Fruit fly (Drosophila melanogaster) whole organism, embryonic: Measurements from ENCODE around the gene CG14851.

Experiments used
- ATbp ChIP-seq: fragments of 200-800 bp; sonication (Bioruptor generic); optimal IDR thresholded peaks from 2 replicates; lab custom pipeline; 2017; ENCODE audit warnings: missing biosample characterization, mild to moderate bottlenecking, missing genetic modification characterization, missing genetic modification reagents
- CG10431 ChIP-seq: fragments of 200-800 bp; sonication (Bioruptor generic); optimal IDR thresholded peaks from 3 replicates; lab custom pipeline; 2018; ENCODE audit warnings: missing biosample characterization, mild to moderate bottlenecking, missing genetic modification characterization
- CG10462 ChIP-seq: fragments of 200-800 bp; sonication (Bioruptor generic); optimal IDR thresholded peaks from 2 replicates; lab custom pipeline; 2016; ENCODE audit warnings: missing biosample characterization, missing genetic modification characterization
- CG10654 ChIP-seq: fragments of 200-800 bp; sonication (Bioruptor generic); optimal IDR thresholded peaks from 2 replicates; lab custom pipeline; 2016; ENCODE audit warnings: missing biosample characterization, missing genetic modification characterization
- CG11504 ChIP-seq: fragments of 200-800 bp; sonication (Bioruptor generic); optimal IDR thresholded peaks from 3 replicates; lab custom pipeline; 2019; ENCODE audit warnings: missing biosample characterization, mild to moderate bottlenecking, missing genetic modification characterization, moderate library complexity
- CG12155 ChIP-seq: fragments of 200-800 bp; sonication (Bioruptor generic); optimal IDR thresholded peaks from 3 replicates; lab custom pipeline; 2016; ENCODE audit warnings: missing biosample characterization, missing genetic modification characterization
- CG12391 ChIP-seq: fragments of 200-800 bp; sonication (Bioruptor generic); optimal IDR thresholded peaks from 3 replicates; lab custom pipeline; 2018; ENCODE audit warnings: missing biosample characterization, mild to moderate bottlenecking, missing genetic modification characterization, moderate library complexity
- CG12659 ChIP-seq: fragments of 200-800 bp; sonication (Bioruptor generic); optimal IDR thresholded peaks from 3 replicates; lab custom pipeline; 2017; ENCODE audit warnings: mild to moderate bottlenecking, missing biosample characterization, missing genetic modification reagents, missing genetic modification characterization
- CG1603 ChIP-seq: fragments of 200-800 bp; sonication (Bioruptor generic); optimal IDR thresholded peaks from 2 replicates; lab custom pipeline; 2019; ENCODE audit warnings: missing biosample characterization, mild to moderate bottlenecking, missing genetic modification characterization, moderate library complexity
- CG18764 ChIP-seq: fragments of 200-800 bp; sonication (Bioruptor generic); optimal IDR thresholded peaks from 3 replicates; lab custom pipeline; 2016; ENCODE audit warnings: missing biosample characterization, missing genetic modification characterization
- CG2712 ChIP-seq: fragments of 200-800 bp; optimal IDR thresholded peaks from 3 replicates; lab custom pipeline; 2019; ENCODE audit warnings: missing biosample characterization, mild to moderate bottlenecking, missing genetic modification characterization, moderate library complexity
- CG30020 ChIP-seq: fragments of 200-800 bp; optimal IDR thresholded peaks from 2 replicates; lab custom pipeline; 2019; ENCODE audit warnings: missing biosample characterization, mild to moderate bottlenecking, missing genetic modification characterization, moderate library complexity
- CG30403 ChIP-seq: fragments of 200-800 bp; sonication (Bioruptor generic); optimal IDR thresholded peaks from 3 replicates; lab custom pipeline; 2016; ENCODE audit warnings: missing biosample characterization, missing genetic modification characterization
- CG31388 ChIP-seq: fragments of 200-800 bp; sonication (Bioruptor generic); optimal IDR thresholded peaks from 2 replicates; lab custom pipeline; 2016; ENCODE audit warnings: missing biosample characterization, missing genetic modification characterization
- CG3838 ChIP-seq: fragments of 200-800 bp; sonication (Bioruptor generic); optimal IDR thresholded peaks from 3 replicates; lab custom pipeline; 2016; ENCODE audit warnings: missing biosample characterization, missing genetic modification characterization
- CG3847 ChIP-seq: fragments of 200-800 bp; sonication (Bioruptor generic); IDR thresholded peaks from 2 replicates; pipeline ENCODE4 v1.3.6; 2022; ENCODE audit warnings: missing biosample characterization, missing genetic modification characterization
- CG42726 ChIP-seq: fragments of 200-800 bp; sonication (Bioruptor generic); IDR thresholded peaks from 2 replicates; pipeline ENCODE4 v1.3.6; 2022; ENCODE audit warnings: missing biosample characterization, missing genetic modification characterization; ENCODE audit not compliant: partially characterized antibody
- CG4360 ChIP-seq: fragments of 200-800 bp; sonication (Bioruptor generic); IDR thresholded peaks from 2 replicates; pipeline ENCODE4 v1.3.6; 2022; ENCODE audit warnings: missing biosample characterization, missing genetic modification characterization
- CG4730 ChIP-seq: fragments of 200-800 bp; sonication (Bioruptor generic); IDR thresholded peaks from 2 replicates; pipeline ENCODE4 v1.3.6; 2022; ENCODE audit warnings: missing biosample characterization, missing genetic modification characterization
- CG5245 ChIP-seq: fragments of 200-800 bp; sonication (Bioruptor generic); optimal IDR thresholded peaks from 3 replicates; lab custom pipeline; 2016; ENCODE audit warnings: missing biosample characterization, missing genetic modification characterization
- CG7786 ChIP-seq: fragments of 200-800 bp; sonication (Bioruptor generic); optimal IDR thresholded peaks from 2 replicates; lab custom pipeline; 2016; ENCODE audit warnings: missing biosample characterization, missing genetic modification characterization
- CG9817 ChIP-seq: fragments of 200-800 bp; sonication (Bioruptor generic); optimal IDR thresholded peaks from 2 replicates; lab custom pipeline; 2018; ENCODE audit warnings: missing biosample characterization, mild to moderate bottlenecking, missing genetic modification characterization, moderate library complexity
- Dek ChIP-seq: fragments of 200-800 bp; sonication (Bioruptor generic); optimal IDR thresholded peaks from 3 replicates; lab custom pipeline; 2019; ENCODE audit warnings: missing biosample characterization, mild to moderate bottlenecking, missing genetic modification characterization, moderate library complexity
- Dref ChIP-seq: fragments of 200-800 bp; sonication (Bioruptor generic); IDR thresholded peaks from 2 replicates; pipeline ENCODE4 v1.3.6; 2022; ENCODE audit warnings: missing biosample characterization, missing genetic modification characterization
- Fer2 ChIP-seq: fragments of 200-800 bp; sonication (Bioruptor generic); optimal IDR thresholded peaks from 2 replicates; lab custom pipeline; 2018; ENCODE audit warnings: missing biosample characterization, mild to moderate bottlenecking, missing genetic modification characterization, moderate library complexity
- H15 ChIP-seq: fragments of 200-800 bp; sonication (Bioruptor generic); IDR thresholded peaks from 3 replicates; pipeline ENCODE4 v1.3.6; 2022; ENCODE audit warnings: missing biosample characterization, missing genetic modification characterization
- H2.0 ChIP-seq: fragments of 200-800 bp; sonication (Bioruptor generic); IDR thresholded peaks from 2 replicates; pipeline ENCODE4 v1.3.6; 2022; ENCODE audit warnings: missing biosample characterization, missing genetic modification characterization
- HLH3B ChIP-seq: fragments of 200-800 bp; sonication (Bioruptor generic); IDR thresholded peaks from 2 replicates; pipeline ENCODE4 v1.3.6; 2022; ENCODE audit warnings: missing biosample characterization, missing genetic modification characterization
- HLH54F ChIP-seq: fragments of 200-800 bp; sonication (Bioruptor generic); optimal IDR thresholded peaks from 3 replicates; lab custom pipeline; 2016; ENCODE audit warnings: missing biosample characterization, missing genetic modification characterization
- MESR4 ChIP-seq: fragments of 200-800 bp; sonication (Bioruptor generic); optimal IDR thresholded peaks from 2 replicates; lab custom pipeline; 2018; ENCODE audit warnings: missing biosample characterization, mild to moderate bottlenecking, missing genetic modification characterization, moderate library complexity
- MTF-1 ChIP-seq: fragments of 200-800 bp; sonication (Bioruptor generic); optimal IDR thresholded peaks from 2 replicates; lab custom pipeline; 2018; ENCODE audit warnings: missing biosample characterization, mild to moderate bottlenecking, missing genetic modification characterization, borderline replicate concordance
- Mad ChIP-seq: fragments of 200-800 bp; sonication (Bioruptor generic); optimal IDR thresholded peaks from 2 replicates; lab custom pipeline; 2016; ENCODE audit warnings: missing biosample characterization, missing genetic modification characterization
- Meics ChIP-seq: fragments of 200-800 bp; sonication (Bioruptor generic); optimal IDR thresholded peaks from 2 replicates; lab custom pipeline; 2017; ENCODE audit warnings: missing biosample characterization, mild to moderate bottlenecking, missing genetic modification characterization
- NK7.1 ChIP-seq: fragments of 200-800 bp; sonication (Bioruptor generic); optimal IDR thresholded peaks from 3 replicates; lab custom pipeline; 2016; ENCODE audit warnings: missing biosample characterization, missing genetic modification characterization
- Scr ChIP-seq: fragments of 200-800 bp; sonication (Bioruptor generic); IDR thresholded peaks from 2 replicates; pipeline ENCODE4 v1.3.6; 2022; ENCODE audit warnings: missing biosample characterization, missing genetic modification characterization; ENCODE audit not compliant: partially characterized antibody
- abd-A ChIP-seq: fragments of 200-800 bp; sonication (Bioruptor generic); optimal IDR thresholded peaks from 3 replicates; lab custom pipeline; 2019; ENCODE audit warnings: missing biosample characterization, mild to moderate bottlenecking, missing genetic modification characterization, moderate library complexity
- cwo ChIP-seq: fragments of 200-800 bp; sonication (Bioruptor generic); optimal IDR thresholded peaks from 3 replicates; lab custom pipeline; 2017; ENCODE audit warnings: missing biosample characterization, missing genetic modification characterization, mild to moderate bottlenecking, moderate library complexity, missing genetic modification reagents
- dan ChIP-seq: fragments of 200-800 bp; sonication (Bioruptor generic); IDR thresholded peaks from 2 replicates; pipeline ENCODE4 v1.3.6; 2022; ENCODE audit warnings: missing biosample characterization, missing genetic modification characterization
- disco-r ChIP-seq: fragments of 200-800 bp; sonication (Bioruptor generic); optimal IDR thresholded peaks from 2 replicates; lab custom pipeline; 2016; ENCODE audit warnings: missing biosample characterization, missing genetic modification characterization
- dysf ChIP-seq: fragments of 200-800 bp; sonication (Bioruptor generic); IDR thresholded peaks from 3 replicates; pipeline ENCODE4 v1.3.6; 2022; ENCODE audit warnings: missing biosample characterization, missing genetic modification characterization
- ewg ChIP-seq: fragments of 200-800 bp; sonication (Bioruptor generic); optimal IDR thresholded peaks from 3 replicates; lab custom pipeline; 2017; ENCODE audit warnings: mild to moderate bottlenecking, missing biosample characterization, missing genetic modification reagents, missing genetic modification characterization
- eyg ChIP-seq: fragments of 200-800 bp; sonication (Bioruptor generic); optimal IDR thresholded peaks from 3 replicates; lab custom pipeline; 2016; ENCODE audit warnings: missing biosample characterization, missing genetic modification characterization
- gcm ChIP-seq: fragments of 200-800 bp; sonication (Bioruptor generic); optimal IDR thresholded peaks from 2 replicates; lab custom pipeline; 2019; ENCODE audit warnings: missing biosample characterization, mild to moderate bottlenecking, missing genetic modification characterization, moderate library complexity
- ham ChIP-seq: fragments of 200-800 bp; sonication (Bioruptor generic); IDR thresholded peaks from 2 replicates; pipeline ENCODE4 v1.3.6; 2022; ENCODE audit warnings: missing biosample characterization, missing genetic modification characterization
- insv ChIP-seq, 2 experiments: fragments of 200-800 bp; sonication (Bioruptor generic); optimal IDR thresholded peaks; 3 replicates each; lab custom pipeline; 2016 to 2018; ENCODE audit warnings: missing biosample characterization in 2 of 2, missing genetic modification characterization in 2 of 2
- nerfin-2 ChIP-seq: fragments of 200-800 bp; sonication (Bioruptor generic); IDR thresholded peaks from 2 replicates; pipeline ENCODE4 v1.3.6; 2022; ENCODE audit warnings: missing biosample characterization, missing genetic modification characterization; ENCODE audit not compliant: partially characterized antibody
- sens ChIP-seq: fragments of 200-800 bp; sonication (Bioruptor generic); peaks from one replicate; lab custom pipeline; 2016; ENCODE audit warnings: missing biosample characterization, missing genetic modification characterization
- sr ChIP-seq: fragments of 200-800 bp; sonication (Bioruptor generic); IDR thresholded peaks from 3 replicates; pipeline ENCODE4 v1.3.6; 2022; ENCODE audit warnings: missing biosample characterization, missing genetic modification characterization
- wdn ChIP-seq: fragments of 200-800 bp; sonication (Bioruptor generic); IDR thresholded peaks from 2 replicates; pipeline ENCODE4 v1.3.6; 2022; ENCODE audit warnings: missing biosample characterization, missing genetic modification characterization

Gene CG14851

dm6 chr3R:14590753-14591535, 28.8 kb downstream of the CG14851 start (continued):
- no peak for TF ChIP-seq NK7.1
- TF ChIP-seq CG11504 (tag; lab: Kevin White, UChicago) = peak; percentile 89
- TF ChIP-seq abd-A (tag; lab: Kevin White, UChicago) = no peak
- TF ChIP-seq CG31388 (GFP tag; lab: Kevin White, UChicago) = peak; percentile 59
- peak; percentile 19 for TF ChIP-seq Dek
- peak; percentile 45 for TF ChIP-seq Meics
- no peak for TF ChIP-seq CG7786
- peak; percentile 38 for TF ChIP-seq cwo (GFP tag; lab: Kevin White, UChicago)
- TF ChIP-seq insv (GFP tag; optimal IDR thresholded peaks at IDR 0.05; lab: Kevin White, UChicago) = peak in 1 of 2 experiments; percentile 9
- TF ChIP-seq H2.0 = 0 out of 2 replicates have a peak, but pooled peaks have one; percentile 29
- TF ChIP-seq sr (GFP tag; lab: Robert Waterston, UW) = peak; percentile 53; the same call in 1 of the 3 replicates
- peak; percentile 93 for TF ChIP-seq sens (GFP tag; lab: Kevin White, UChicago)
- TF ChIP-seq eyg = no peak
- peak; percentile 79 for TF ChIP-seq CG5245 (GFP tag; lab: Kevin White, UChicago)
- TF ChIP-seq CG30020 (tag; lab: Kevin White, UChicago) = peak; percentile 73
- peak; percentile 96 for TF ChIP-seq gcm (GFP tag; lab: Kevin White, UChicago)
- TF ChIP-seq ham (GFP tag; lab: Robert Waterston, UW) = no peak
- peak; percentile 81 for TF ChIP-seq CG18764 (GFP tag; lab: Kevin White, UChicago)
- TF ChIP-seq CG10462 (GFP tag; lab: Kevin White, UChicago) = peak; percentile 84
- TF ChIP-seq CG1603 (tag; lab: Kevin White, UChicago) = peak; percentile 54
- peak; percentile 69 for TF ChIP-seq CG10431
- no peak for TF ChIP-seq nerfin-2 (GFP tag; lab: Robert Waterston, UW)
- no peak for TF ChIP-seq MESR4 (GFP tag; lab: Kevin White, UChicago)
- peak; percentile 95 for TF ChIP-seq CG12391
- TF ChIP-seq Dref (GFP tag; lab: Robert Waterston, UW) = no peak
- TF ChIP-seq CG3847 (GFP tag; lab: Robert Waterston, UW) = peak; percentile 47
- peak; percentile 73 for TF ChIP-seq dan (GFP tag; lab: Robert Waterston, UW)
- TF ChIP-seq CG10654 (GFP tag; lab: Kevin White, UChicago) = peak; percentile 63
- peak; percentile 56 for TF ChIP-seq CG4730 (GFP tag; lab: Robert Waterston, UW)
- TF ChIP-seq CG4360 (GFP tag; lab: Robert Waterston, UW) = peak; percentile 69
- TF ChIP-seq ewg = peak; percentile 74
- TF ChIP-seq CG9817 (tag; lab: Kevin White, UChicago) = peak; percentile 36
- peak; percentile 78 for TF ChIP-seq ATbp (GFP tag; lab: Kevin White, UChicago)
- peak; percentile 72; the same call in 1 of the 2 replicates for TF ChIP-seq HLH3B
- TF ChIP-seq CG42726 (GFP tag; lab: Robert Waterston, UW) = no peak
- TF ChIP-seq CG12659 (GFP tag; lab: Kevin White, UChicago) = peak; percentile 78
- no peak for TF ChIP-seq disco-r
- no peak for TF ChIP-seq Fer2 (tag; lab: Kevin White, UChicago)
- peak; percentile 64 for TF ChIP-seq CG12155 (GFP tag; lab: Kevin White, UChicago)
- peak; percentile 98 for TF ChIP-seq CG2712 (tag; lab: Kevin White, UChicago)
- peak; percentile 37 for TF ChIP-seq MTF-1 (GFP tag; lab: Kevin White, UChicago)
- no peak for TF ChIP-seq wdn (GFP tag; lab: Robert Waterston, UW)
- TF ChIP-seq dysf (GFP tag; lab: Robert Waterston, UW) = peak; percentile 66; the same call in 2 of the 3 replicates
- TF ChIP-seq HLH54F (GFP tag; lab: Kevin White, UChicago) = no peak
- no peak for TF ChIP-seq Scr (GFP tag; lab: Robert Waterston, UW)
- no peak for TF ChIP-seq Mad (GFP tag; lab: Kevin White, UChicago)
- 0 out of 3 replicates have a peak, but pooled peaks have one; percentile 45 for TF ChIP-seq H15 (GFP tag; lab: Robert Waterston, UW)
- TF ChIP-seq CG3838 = no peak
- peak; percentile 89 for TF ChIP-seq CG30403
